Worm (Caenorhabditis elegans): ENCODE measurements around the gene F58E6.11.

- TF ChIP-seq T23F11.4 (GFP tag; optimal IDR thresholded peaks at IDR 0.05) (no peak), pax-1 (tag; optimal IDR thresholded peaks at IDR 0.05) (no peak), fkh-10 (GFP tag; optimal IDR thresholded peaks at IDR 0.05) (no peak), pha-4 (tag; optimal IDR thresholded peaks at IDR 0.05) (no peak), npax-4 (tag; optimal IDR thresholded peaks at IDR 0.05) (no peak)
Measured at ce11 chrV:9712418-9713173, 45.2 kb downstream of the F58E6.11 start.
